Fruit fly (Drosophila melanogaster): ENCODE measurements around the gene GMF.

Gene GMF

DNA sequence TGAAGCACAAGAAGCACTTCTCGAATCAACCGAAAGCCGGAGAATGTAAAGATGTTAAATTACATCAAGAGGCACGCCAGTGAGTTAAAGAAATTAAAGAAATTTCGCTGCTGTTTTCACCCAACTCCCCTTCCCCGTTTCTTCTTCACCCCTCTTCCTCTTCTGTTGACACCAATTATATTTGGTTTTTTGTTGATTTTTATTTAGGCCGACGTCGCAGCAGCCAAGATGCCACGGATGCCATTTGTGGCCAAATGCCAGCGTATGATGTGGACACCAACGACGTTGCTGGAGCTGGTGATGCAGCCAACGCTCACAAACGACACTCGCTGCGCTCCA, 14.4 kb downstream of the GMF start:
- TF ChIP-seq rn (GFP tag; IDR thresholded peaks at IDR 0.05) (no peak), CG17806 (tag; optimal IDR thresholded peaks at IDR 0.05) (no peak), CG32121 (GFP tag; IDR thresholded peaks at IDR 0.05) (no peak), CG8159 (tag; optimal IDR thresholded peaks at IDR 0.05) (no peak), CG10348 (GFP tag; IDR thresholded peaks at IDR 0.05) (no peak), EcR (GFP tag; optimal IDR thresholded peaks at IDR 0.05) (no peak), Ets98B (GFP tag; IDR thresholded peaks at IDR 0.05) (no peak), CG13204 (GFP tag; optimal IDR thresholded peaks at IDR 0.05) (no peak), CG34367 (tag; optimal IDR thresholded peaks at IDR 0.05) (no peak), CG15710 (tag; optimal IDR thresholded peaks at IDR 0.05) (no peak), CG14655 (GFP tag; optimal IDR thresholded peaks at IDR 0.05) (no peak)

DNA sequence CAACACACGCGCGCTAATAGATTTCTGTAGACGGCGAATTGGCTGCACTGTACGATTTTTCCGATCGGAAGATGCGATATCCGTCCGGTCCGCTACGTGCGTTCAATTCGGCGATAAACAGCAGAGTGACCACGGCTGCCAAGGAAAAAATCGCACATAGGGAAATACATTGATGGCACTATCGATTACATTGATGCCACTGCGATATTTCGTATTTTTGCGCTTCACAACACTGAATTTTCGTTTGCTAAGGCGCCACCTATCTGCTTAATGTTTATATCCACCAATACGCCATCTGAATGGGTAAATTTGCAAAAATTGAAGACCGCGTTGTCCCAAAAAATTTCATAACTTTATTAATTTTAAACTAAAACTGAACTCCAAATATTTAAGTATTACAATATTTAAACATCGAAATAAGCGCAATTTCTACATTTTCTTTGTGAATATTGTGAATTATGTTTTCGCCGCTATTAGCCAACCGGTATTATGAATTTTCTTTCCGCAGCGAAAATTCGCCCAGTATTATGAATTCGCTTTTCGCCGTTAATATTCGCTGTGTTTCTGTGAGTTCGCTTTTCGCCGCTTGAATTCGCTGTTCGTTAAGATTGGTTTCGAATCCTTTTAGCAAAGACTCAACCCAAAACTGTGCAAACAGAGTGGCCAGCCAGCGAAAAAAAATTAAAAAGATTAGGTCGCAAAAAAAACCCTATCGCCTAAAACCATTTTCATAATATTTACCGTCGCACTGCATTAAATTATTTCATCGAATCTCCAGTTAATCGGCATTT, 15.0 kb downstream of the GMF start, which contains the start of the genes crp and pkaap:
TSS of gene crp (minus strand) at position 129 of the 791 bp plus-strand sequence.
TSS of gene pkaap (plus strand) at position 689 of the 791 bp plus-strand sequence.
- TF ChIP-seq Snoo (tag; optimal IDR thresholded peaks at IDR 0.05) = peak; percentile 57
- TF ChIP-seq CG8301 (tag; optimal IDR thresholded peaks at IDR 0.05) = no peak
- no peak for TF ChIP-seq D1 (tag; optimal IDR thresholded peaks at IDR 0.05)
- no peak for TF ChIP-seq CG32121 (GFP tag; IDR thresholded peaks at IDR 0.05)
- TF ChIP-seq CG34367 (tag; optimal IDR thresholded peaks at IDR 0.05) = peak; percentile 34
- TF ChIP-seq Ets98B (GFP tag; IDR thresholded peaks at IDR 0.05) = no peak
- peak; percentile 50 for TF ChIP-seq CG8159 (tag; optimal IDR thresholded peaks at IDR 0.05)
- TF ChIP-seq CG15710 (tag; optimal IDR thresholded peaks at IDR 0.05) = peak; percentile 12
- TF ChIP-seq CG13204 (GFP tag; optimal IDR thresholded peaks at IDR 0.05) = peak; percentile 48
- TF ChIP-seq CG17806 (tag; optimal IDR thresholded peaks at IDR 0.05) = peak; percentile 1
- no peak for TF ChIP-seq Pif1A (GFP tag; optimal IDR thresholded peaks at IDR 0.05)
- TF ChIP-seq Pif1B (GFP tag; optimal IDR thresholded peaks at IDR 0.05) = peak; percentile 64
- TF ChIP-seq gl (tag; optimal IDR thresholded peaks at IDR 0.05) = peak; percentile 18
- no peak for TF ChIP-seq CG12605 (GFP tag; IDR thresholded peaks at IDR 0.05)
- no peak for TF ChIP-seq CG4496 (GFP tag; IDR thresholded peaks at IDR 0.05)

DNA sequence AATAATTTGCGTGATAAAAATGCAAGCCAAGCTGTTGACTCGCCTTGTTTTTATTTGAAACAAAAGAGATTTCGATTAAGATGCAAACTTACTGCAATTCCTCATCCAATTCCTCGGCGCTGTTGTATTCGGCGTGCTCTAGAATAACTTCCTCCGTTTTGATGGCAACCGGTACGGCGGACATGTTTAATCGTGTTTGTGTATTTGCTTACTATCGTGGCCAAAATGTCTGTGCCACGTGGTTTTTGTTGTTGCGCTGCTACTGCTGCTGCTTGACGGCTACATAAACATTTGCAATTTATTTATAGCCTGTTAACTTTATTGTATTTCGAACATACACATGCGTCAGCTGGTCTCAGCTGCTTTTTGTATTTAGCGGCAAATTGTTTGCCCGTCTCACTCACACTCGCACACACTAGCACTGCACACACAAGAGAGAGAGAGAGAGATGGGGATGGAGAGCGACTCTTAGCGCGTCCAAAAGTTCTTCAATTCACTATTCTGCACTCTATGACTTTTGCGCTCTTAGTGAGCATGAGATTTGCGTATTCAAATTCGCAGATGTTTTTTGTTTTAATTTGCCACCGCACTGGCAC, 15.7 kb downstream of the GMF start:
- TF ChIP-seq Pif1B (GFP tag; optimal IDR thresholded peaks at IDR 0.05) (no peak), CG8301 (tag; optimal IDR thresholded peaks at IDR 0.05) (no peak), CG34367 (tag; optimal IDR thresholded peaks at IDR 0.05) (no peak), EcR (GFP tag; optimal IDR thresholded peaks at IDR 0.05) (no peak), gl (tag; optimal IDR thresholded peaks at IDR 0.05) (no peak), CG15710 (tag; optimal IDR thresholded peaks at IDR 0.05) (no peak), D1 (tag; optimal IDR thresholded peaks at IDR 0.05) (no peak), fd96Ca (GFP tag; IDR thresholded peaks at IDR 0.05) (no peak), Snoo (tag; optimal IDR thresholded peaks at IDR 0.05) (no peak), CG12605 (GFP tag; IDR thresholded peaks at IDR 0.05) (no peak), CG17806 (tag; optimal IDR thresholded peaks at IDR 0.05) (no peak), CG4496 (GFP tag; IDR thresholded peaks at IDR 0.05) (no peak), CG13204 (GFP tag; optimal IDR thresholded peaks at IDR 0.05) (no peak)

DNA sequence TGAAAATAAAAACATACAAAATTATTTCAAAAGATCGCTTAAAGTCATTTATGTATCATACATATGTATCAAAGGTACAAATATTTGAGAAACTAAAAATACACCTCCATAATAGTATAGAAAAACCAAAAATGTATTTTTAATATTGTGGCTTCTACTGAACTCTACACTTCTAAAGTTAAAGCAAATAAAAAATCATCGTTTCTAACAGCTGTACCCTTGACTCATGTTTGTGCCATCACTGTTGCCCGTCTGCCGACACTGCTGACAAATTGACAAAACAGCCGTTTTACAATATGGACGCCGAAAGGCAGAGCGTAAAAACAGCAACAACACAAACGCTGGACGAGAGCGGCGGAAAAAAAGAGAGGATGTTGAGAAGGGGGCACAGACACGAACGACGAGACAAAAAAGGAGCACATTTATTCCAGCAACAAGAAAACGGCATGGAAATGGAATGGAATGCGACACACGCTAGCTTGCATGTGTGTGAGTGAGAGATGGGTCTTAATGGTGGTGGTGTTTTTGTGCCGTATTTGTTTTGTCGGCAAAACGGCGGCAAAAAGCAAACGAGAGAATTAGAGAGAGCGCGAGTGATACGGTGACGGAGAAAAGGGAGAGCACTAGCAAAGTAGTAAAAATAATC, 16.3 kb downstream of the GMF start:
- TF ChIP-seq CG32121 (GFP tag; IDR thresholded peaks at IDR 0.05) = no peak
- no peak for TF ChIP-seq CG10348 (GFP tag; IDR thresholded peaks at IDR 0.05)
- no peak for TF ChIP-seq rn (GFP tag; IDR thresholded peaks at IDR 0.05)
- peak; percentile 79 for TF ChIP-seq Pif1B (GFP tag; optimal IDR thresholded peaks at IDR 0.05)
- no peak for TF ChIP-seq CG12605 (GFP tag; IDR thresholded peaks at IDR 0.05)
- no peak for TF ChIP-seq CG4496 (GFP tag; IDR thresholded peaks at IDR 0.05)
- peak; percentile 76 for TF ChIP-seq gl (tag; optimal IDR thresholded peaks at IDR 0.05)
- no peak for TF ChIP-seq fd96Ca (GFP tag; IDR thresholded peaks at IDR 0.05)
- no peak for TF ChIP-seq D1 (tag; optimal IDR thresholded peaks at IDR 0.05)
- peak; percentile 80 for TF ChIP-seq CG8159 (tag; optimal IDR thresholded peaks at IDR 0.05)
- peak; percentile 71 for TF ChIP-seq CG13204 (GFP tag; optimal IDR thresholded peaks at IDR 0.05)
- TF ChIP-seq CG14655 (GFP tag; optimal IDR thresholded peaks at IDR 0.05) = peak; percentile 81
- TF ChIP-seq Snoo (tag; optimal IDR thresholded peaks at IDR 0.05) = peak; percentile 49
- no peak for TF ChIP-seq Ets98B (GFP tag; IDR thresholded peaks at IDR 0.05)
- TF ChIP-seq CG15710 (tag; optimal IDR thresholded peaks at IDR 0.05) = peak; percentile 62
- peak; percentile 60 for TF ChIP-seq CG34367 (tag; optimal IDR thresholded peaks at IDR 0.05)
- peak; percentile 83 for TF ChIP-seq Pif1A (GFP tag; optimal IDR thresholded peaks at IDR 0.05)
- peak; percentile 79 for TF ChIP-seq CG8301 (tag; optimal IDR thresholded peaks at IDR 0.05)
- TF ChIP-seq EcR (GFP tag; optimal IDR thresholded peaks at IDR 0.05) = peak; percentile 57
- TF ChIP-seq CG9948 (tag; optimal IDR thresholded peaks at IDR 0.05) = peak; percentile 74
- peak; percentile 75 for TF ChIP-seq CG17806 (tag; optimal IDR thresholded peaks at IDR 0.05)

DNA sequence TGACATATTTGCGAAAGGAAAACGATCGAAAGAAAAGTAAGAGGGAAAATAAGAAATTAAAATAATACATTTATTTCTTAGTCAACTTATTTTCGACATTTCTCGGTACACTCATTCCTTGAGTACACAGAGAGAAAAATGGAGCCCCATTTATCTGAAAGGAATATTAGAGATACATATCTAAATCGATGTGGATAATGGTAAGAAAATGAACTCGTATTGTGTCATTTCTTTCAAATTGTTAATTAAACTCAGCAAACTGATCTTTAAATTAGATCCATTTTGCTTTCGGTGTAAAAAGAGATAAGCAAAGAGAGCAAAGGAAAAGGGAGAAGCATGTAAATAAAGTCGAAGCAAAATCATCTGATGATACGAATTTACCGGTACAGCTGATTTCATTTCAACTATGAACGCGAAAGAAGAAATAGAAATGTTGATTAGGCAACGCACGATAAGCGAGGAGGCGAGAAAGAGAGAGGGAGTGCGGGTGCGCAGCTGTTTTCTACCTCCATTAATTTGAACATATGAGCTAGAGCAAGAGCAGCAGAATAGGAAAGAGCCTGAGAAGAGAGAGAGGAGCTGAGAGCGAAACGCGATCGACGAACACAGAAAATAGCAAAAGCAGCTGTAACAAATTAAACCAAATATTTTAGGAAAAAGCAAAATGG, 16.9 kb downstream of the GMF start:
- peak; percentile 83 for TF ChIP-seq CG8301 (tag; optimal IDR thresholded peaks at IDR 0.05)
- TF ChIP-seq Pif1B (GFP tag; optimal IDR thresholded peaks at IDR 0.05) = peak; percentile 87
- peak; percentile 70 for TF ChIP-seq gl (tag; optimal IDR thresholded peaks at IDR 0.05)
- TF ChIP-seq CG9948 (tag; optimal IDR thresholded peaks at IDR 0.05) = peak; percentile 87
- TF ChIP-seq D1 (tag; optimal IDR thresholded peaks at IDR 0.05) = peak; percentile 22
- TF ChIP-seq CG17806 (tag; optimal IDR thresholded peaks at IDR 0.05) = peak; percentile 92
- no peak for TF ChIP-seq CG10348 (GFP tag; IDR thresholded peaks at IDR 0.05)
- TF ChIP-seq rn (GFP tag; IDR thresholded peaks at IDR 0.05) = no peak
- peak; percentile 39 for TF ChIP-seq CG13204 (GFP tag; optimal IDR thresholded peaks at IDR 0.05)
- TF ChIP-seq CG15710 (tag; optimal IDR thresholded peaks at IDR 0.05) = peak; percentile 84
- TF ChIP-seq Pif1A (GFP tag; optimal IDR thresholded peaks at IDR 0.05) = peak; percentile 77
- peak; percentile 86 for TF ChIP-seq Snoo (tag; optimal IDR thresholded peaks at IDR 0.05)
- no peak for TF ChIP-seq Ets98B (GFP tag; IDR thresholded peaks at IDR 0.05)
- TF ChIP-seq EcR (GFP tag; optimal IDR thresholded peaks at IDR 0.05) = no peak
- no peak for TF ChIP-seq fd96Ca (GFP tag; IDR thresholded peaks at IDR 0.05)
- TF ChIP-seq CG14655 (GFP tag; optimal IDR thresholded peaks at IDR 0.05) = peak; percentile 86
- TF ChIP-seq CG34367 (tag; optimal IDR thresholded peaks at IDR 0.05) = peak; percentile 83
- peak; percentile 90 for TF ChIP-seq CG8159 (tag; optimal IDR thresholded peaks at IDR 0.05)

All from whole organism, pupa.